Worm (Caenorhabditis elegans) whole organism, late embryonic: ENCODE results near the gene cct-5.

ENCODE experiments used
- F13H6.1 ChIP-seq: sonication (generic microtip); optimal IDR thresholded peaks from 2 replicates; lab custom pipeline; 2016; ENCODE audit warnings: missing genetic modification characterization, missing compliant biosample characterization
- K02D7.2 ChIP-seq: sonication (generic microtip); optimal IDR thresholded peaks from 2 replicates; lab custom pipeline; 2017; ENCODE audit warnings: mild to moderate bottlenecking, missing genetic modification characterization, missing compliant biosample characterization
- K09A11.1 ChIP-seq: sonication (generic microtip); optimal IDR thresholded peaks from 2 replicates; lab custom pipeline; 2017; ENCODE audit warnings: antibody characterized with exemption, mild to moderate bottlenecking, missing genetic modification characterization, missing compliant biosample characterization; ENCODE audit not compliant: insufficient read depth
- T23F11.4 ChIP-seq: fragments of 200-800 bp; sonication (Bioruptor generic); optimal IDR thresholded peaks from 2 replicates; lab custom pipeline; 2018; ENCODE audit warnings: mild to moderate bottlenecking, missing genetic modification characterization, missing compliant biosample characterization
- Y22D7AL.16 ChIP-seq: sonication (generic microtip); optimal IDR thresholded peaks from 2 replicates; lab custom pipeline; 2016; ENCODE audit warnings: missing genetic modification characterization, missing compliant biosample characterization
- ahr-1 ChIP-seq: sonication (generic microtip); optimal IDR thresholded peaks from 2 replicates; lab custom pipeline; 2016; ENCODE audit warnings: missing genetic modification characterization, missing compliant biosample characterization
- ama-1 ChIP-seq: fragments of 150-350 bp; optimal IDR thresholded peaks from 2 replicates; lab custom pipeline; 2014
- ceh-14 ChIP-seq: sonication (generic microtip); optimal IDR thresholded peaks from 2 replicates; lab custom pipeline; 2016; ENCODE audit warnings: missing genotype, missing genetic modification characterization, missing compliant biosample characterization
- ceh-18 ChIP-seq: sonication (generic microtip); optimal IDR thresholded peaks from 2 replicates; lab custom pipeline; 2016; ENCODE audit warnings: missing genetic modification characterization, missing compliant biosample characterization
- ceh-19 ChIP-seq: fragments of 200-800 bp; sonication (Bioruptor generic); optimal IDR thresholded peaks from 2 replicates; lab custom pipeline; 2018; ENCODE audit warnings: mild to moderate bottlenecking, missing genetic modification characterization, missing compliant biosample characterization
- ceh-2 ChIP-seq: sonication (generic microtip); optimal IDR thresholded peaks from 2 replicates; lab custom pipeline; 2016; ENCODE audit warnings: missing genotype, missing genetic modification characterization, missing compliant biosample characterization
- ceh-24 ChIP-seq: sonication (generic microtip); optimal IDR thresholded peaks from 2 replicates; lab custom pipeline; 2016; ENCODE audit warnings: mild to moderate bottlenecking, missing genetic modification characterization, missing compliant biosample characterization
- ceh-30 ChIP-seq: fragments of 150-350 bp; optimal IDR thresholded peaks from 2 replicates; lab custom pipeline; 2014; ENCODE audit warnings: missing biosample characterization, missing genetic modification characterization
- ceh-31 ChIP-seq: sonication (generic microtip); optimal IDR thresholded peaks from 2 replicates; lab custom pipeline; 2016; ENCODE audit warnings: missing genetic modification characterization, missing compliant biosample characterization
- ceh-34 ChIP-seq: sonication (generic microtip); optimal IDR thresholded peaks from 2 replicates; lab custom pipeline; 2016; ENCODE audit warnings: mild to moderate bottlenecking, missing genetic modification characterization, missing compliant biosample characterization
- ceh-48 ChIP-seq: sonication (generic microtip); optimal IDR thresholded peaks from 2 replicates; lab custom pipeline; 2016; ENCODE audit warnings: missing genetic modification characterization, inconsistent platforms, missing compliant biosample characterization
- ceh-9 ChIP-seq: sonication (generic microtip); optimal IDR thresholded peaks from 2 replicates; lab custom pipeline; 2016; ENCODE audit warnings: mild to moderate bottlenecking, missing genetic modification characterization, inconsistent platforms, missing compliant biosample characterization
- che-1 ChIP-seq: sonication (generic microtip); optimal IDR thresholded peaks from 2 replicates; lab custom pipeline; 2016; ENCODE audit warnings: mild to moderate bottlenecking, missing genetic modification characterization, missing compliant biosample characterization
- dve-1 ChIP-seq: sonication (generic microtip); optimal IDR thresholded peaks from 2 replicates; lab custom pipeline; 2017; ENCODE audit warnings: antibody characterized with exemption, mild to moderate bottlenecking, missing genetic modification characterization, missing compliant biosample characterization
- elt-2 ChIP-seq: sonication (generic microtip); optimal IDR thresholded peaks from 2 replicates; lab custom pipeline; 2016; ENCODE audit warnings: missing genetic modification reagents, missing genetic modification characterization, missing compliant biosample characterization
- ets-4 ChIP-seq: sonication (generic microtip); optimal IDR thresholded peaks from 2 replicates; lab custom pipeline; 2016; ENCODE audit warnings: missing genetic modification characterization, missing compliant biosample characterization
- eyg-1 ChIP-seq: sonication (generic microtip); optimal IDR thresholded peaks from 2 replicates; lab custom pipeline; 2016; ENCODE audit warnings: missing genotype, missing genetic modification characterization, missing compliant biosample characterization
- fkh-6 ChIP-seq: sonication (generic microtip); optimal IDR thresholded peaks from 2 replicates; lab custom pipeline; 2016; ENCODE audit warnings: missing genetic modification characterization, missing compliant biosample characterization
- gmeb-2 ChIP-seq: sonication (generic microtip); optimal IDR thresholded peaks from 2 replicates; lab custom pipeline; 2016; ENCODE audit warnings: missing genetic modification characterization, inconsistent platforms, missing compliant biosample characterization
- hlh-13 ChIP-seq: fragments of 200-800 bp; sonication (Bioruptor generic); optimal IDR thresholded peaks from 2 replicates; lab custom pipeline; 2018; ENCODE audit warnings: mild to moderate bottlenecking, missing genetic modification characterization, missing compliant biosample characterization
- hlh-30 ChIP-seq: sonication (generic microtip); optimal IDR thresholded peaks from 2 replicates; lab custom pipeline; 2017; ENCODE audit warnings: antibody characterized with exemption, missing genetic modification characterization, missing compliant biosample characterization; ENCODE audit not compliant: insufficient read depth
- hlh-8 ChIP-seq: sonication (generic microtip); optimal IDR thresholded peaks from 2 replicates; lab custom pipeline; 2016; ENCODE audit warnings: missing genotype, missing genetic modification characterization, missing compliant biosample characterization
- lim-6 ChIP-seq: sonication (generic microtip); optimal IDR thresholded peaks from 2 replicates; lab custom pipeline; 2016; ENCODE audit warnings: missing genetic modification characterization, missing compliant biosample characterization
- lin-11 ChIP-seq: fragments of 200-800 bp; sonication (Bioruptor generic); optimal IDR thresholded peaks from 2 replicates; lab custom pipeline; 2018; ENCODE audit warnings: mild to moderate bottlenecking, missing genetic modification characterization, missing compliant biosample characterization
- mec-3 ChIP-seq: sonication (generic microtip); optimal IDR thresholded peaks from 2 replicates; lab custom pipeline; 2016; ENCODE audit warnings: borderline replicate concordance, missing genetic modification characterization, missing compliant biosample characterization
- nfya-1 ChIP-seq: sonication (generic microtip); optimal IDR thresholded peaks from 2 replicates; lab custom pipeline; 2017; ENCODE audit warnings: missing genetic modification characterization, mild to moderate bottlenecking, missing compliant biosample characterization, antibody characterized with exemption, moderate library complexity
- nhr-232 ChIP-seq: sonication (generic microtip); optimal IDR thresholded peaks from 2 replicates; lab custom pipeline; 2016; ENCODE audit warnings: missing genetic modification characterization, missing compliant biosample characterization
- npax-4 ChIP-seq: sonication (generic microtip); optimal IDR thresholded peaks from 2 replicates; lab custom pipeline; 2016; ENCODE audit warnings: missing genetic modification characterization, missing compliant biosample characterization
- pag-3 ChIP-seq: sonication (generic microtip); optimal IDR thresholded peaks from 2 replicates; lab custom pipeline; 2016; ENCODE audit warnings: missing compliant biosample characterization, missing genetic modification characterization, borderline replicate concordance
- pax-1 ChIP-seq: fragments of 150-350 bp; optimal IDR thresholded peaks from 2 replicates; lab custom pipeline; 2014; ENCODE audit warnings: missing biosample characterization, missing genetic modification characterization
- pha-2 ChIP-seq: sonication (generic microtip); optimal IDR thresholded peaks from 2 replicates; lab custom pipeline; 2017; ENCODE audit warnings: mild to moderate bottlenecking, missing genetic modification characterization, missing compliant biosample characterization
- pha-4 ChIP-seq: fragments of 150-350 bp; optimal IDR thresholded peaks from 2 replicates; lab custom pipeline; 2018; ENCODE audit warnings: missing biosample characterization, missing genetic modification reagents, missing genetic modification characterization
- pqm-1 ChIP-seq: sonication (generic microtip); optimal IDR thresholded peaks from 2 replicates; lab custom pipeline; 2016; ENCODE audit warnings: missing genetic modification characterization, missing compliant biosample characterization
- rnt-1 ChIP-seq: sonication (generic microtip); optimal IDR thresholded peaks from 2 replicates; lab custom pipeline; 2016; ENCODE audit warnings: missing genetic modification characterization, missing compliant biosample characterization
- sdc-2 ChIP-seq: sonication (generic microtip); optimal IDR thresholded peaks from 2 replicates; lab custom pipeline; 2016; ENCODE audit warnings: missing genotype, missing genetic modification characterization, missing compliant biosample characterization
- sox-2 ChIP-seq: fragments of 200-800 bp; sonication (Bioruptor generic); IDR thresholded peaks from 2 replicates; pipeline ENCODE4 v1.3.6; 2022; ENCODE audit warnings: missing genetic modification reagents, missing genetic modification characterization, missing compliant biosample characterization
- tbx-2 ChIP-seq: sonication (generic microtip); optimal IDR thresholded peaks from 2 replicates; lab custom pipeline; 2016; ENCODE audit warnings: missing genetic modification characterization, missing compliant biosample characterization
- tbx-7 ChIP-seq: sonication (generic microtip); optimal IDR thresholded peaks from 2 replicates; lab custom pipeline; 2016; ENCODE audit warnings: missing genotype, missing genetic modification characterization, missing compliant biosample characterization
- ttx-3 ChIP-seq: sonication (generic microtip); optimal IDR thresholded peaks from 2 replicates; lab custom pipeline; 2016; ENCODE audit warnings: missing genetic modification reagents, missing genetic modification characterization, missing compliant biosample characterization
- unc-3 ChIP-seq, 2 experiments: fragments of 200-800 bp in 1 of 2; sonication (Bioruptor generic) in 1 of 2; sonication (generic microtip) in 1 of 2; conservative IDR thresholded peaks in 1 of 2; optimal IDR thresholded peaks in 1 of 2; 2 replicates each; pipeline versions ENCODE4 v1.3.6 to Lab custom; 2016 to 2022; ENCODE audit warnings: missing compliant biosample characterization in 2 of 2, missing genetic modification characterization in 2 of 2, missing genetic modification reagents in 1 of 2
- unc-42 ChIP-seq: sonication (generic microtip); optimal IDR thresholded peaks from 2 replicates; lab custom pipeline; 2016; ENCODE audit warnings: missing genotype, missing genetic modification characterization, missing compliant biosample characterization
- ztf-16 ChIP-seq: sonication (generic microtip); optimal IDR thresholded peaks from 2 replicates; lab custom pipeline; 2017; ENCODE audit warnings: missing genetic modification characterization, missing compliant biosample characterization

cct-5 gene

DNA sequence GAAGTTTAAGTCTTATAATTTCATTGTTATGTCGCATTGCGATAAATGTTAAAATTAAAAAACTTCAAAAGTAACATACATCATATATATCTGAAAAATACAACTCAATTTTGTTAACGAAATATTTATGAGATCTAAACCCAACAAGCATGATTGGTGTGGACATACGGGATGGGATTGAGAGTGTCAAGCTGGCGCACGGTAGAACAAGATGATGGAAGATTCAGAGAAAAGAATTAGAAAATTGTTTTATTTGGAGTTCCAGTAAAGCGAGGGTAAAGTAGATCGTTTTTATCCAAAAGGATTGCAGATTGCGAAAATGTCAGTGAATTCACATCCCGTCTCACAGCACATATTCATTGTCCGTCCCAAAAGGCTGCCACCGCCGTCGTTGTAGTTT is 31.1 kb downstream of the cct-5 start:
- TF ChIP-seq unc-42 (tag; lab: Kevin White, UChicago) = no peak
- TF ChIP-seq sox-2 = no peak
- TF ChIP-seq hlh-30 = no peak
- no peak for TF ChIP-seq ceh-9 (tag; lab: Kevin White, UChicago)
- no peak for TF ChIP-seq ahr-1 (tag; lab: Kevin White, UChicago)
- no peak for TF ChIP-seq hlh-13 (GFP tag; lab: Kevin White, UChicago)
- TF ChIP-seq K09A11.1 (tag; lab: Kevin White, UChicago) = no peak
- TF ChIP-seq ceh-34 (tag; lab: Kevin White, UChicago) = no peak
- no peak for TF ChIP-seq ceh-18 (tag; lab: Kevin White, UChicago)
- no peak for TF ChIP-seq ceh-48 (tag; lab: Kevin White, UChicago)
- no peak for TF ChIP-seq K02D7.2 (tag; lab: Kevin White, UChicago)
- no peak for TF ChIP-seq unc-3 (GFP tag; conservative IDR thresholded peaks at IDR 0.05; lab: Robert Waterston, UW)
- TF ChIP-seq unc-3 (tag; optimal IDR thresholded peaks at IDR 0.05; lab: Kevin White, UChicago) = no peak
- TF ChIP-seq dve-1 (tag; lab: Kevin White, UChicago) = no peak
- TF ChIP-seq nfya-1 (tag; lab: Kevin White, UChicago) = no peak
- TF ChIP-seq pha-4 (tag; lab: Kevin White, UChicago) = no peak
- no peak for TF ChIP-seq lin-11
- TF ChIP-seq hlh-8 (tag; lab: Kevin White, UChicago) = no peak

ce11 chrIII:4476313-4476712 is 31.6 kb downstream of the cct-5 start:
- TF ChIP-seq lin-11 (no peak), sox-2 (no peak), nhr-232 (tag; lab: Kevin White, UChicago) (no peak), pag-3 (tag; lab: Kevin White, UChicago) (no peak), ets-4 (tag; lab: Kevin White, UChicago) (no peak), T23F11.4 (GFP tag; lab: Kevin White, UChicago) (no peak), mec-3 (no peak), npax-4 (tag; lab: Kevin White, UChicago) (no peak), ceh-19 (no peak), F13H6.1 (tag; lab: Kevin White, UChicago) (no peak), elt-2 (tag; lab: Kevin White, UChicago) (no peak), pha-2 (tag; lab: Kevin White, UChicago) (no peak), che-1 (tag; lab: Kevin White, UChicago) (no peak), sdc-2 (tag; lab: Kevin White, UChicago) (no peak), tbx-2 (tag; lab: Kevin White, UChicago) (no peak)

DNA sequence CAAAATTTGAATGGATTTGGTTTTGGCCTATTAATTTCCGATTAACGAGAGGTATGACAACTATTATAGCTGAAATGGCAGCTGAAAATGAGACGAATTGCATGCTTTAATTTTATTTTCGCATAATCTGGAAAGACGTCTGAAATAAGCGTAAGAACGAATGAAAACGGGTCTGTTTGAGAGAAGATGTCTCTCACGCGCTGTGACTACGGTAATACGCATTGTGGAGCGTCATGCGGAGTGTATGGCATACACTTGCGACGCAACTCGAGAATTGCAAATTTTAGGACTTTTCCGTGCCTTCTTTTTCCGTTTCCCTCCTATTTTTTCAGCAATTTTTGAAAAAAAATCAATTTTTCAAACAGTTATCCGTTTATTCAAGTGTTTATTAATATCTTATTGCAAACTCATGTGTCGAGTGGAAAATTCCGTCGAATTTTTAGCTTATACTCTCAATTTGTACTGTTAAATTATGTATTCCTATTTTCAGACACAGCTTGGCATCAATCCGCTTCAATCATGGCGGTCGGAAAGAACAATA is 32.4 kb downstream of the cct-5 start, which contains the start of gene rps-1:
TSS of gene rps-1 (plus strand) at position 491 of the 541 bp plus-strand sequence.
- TF ChIP-seq ama-1 (lab: Kevin White, UChicago) = no peak
- TF ChIP-seq ahr-1 (tag; lab: Kevin White, UChicago) = peak; percentile 7
- TF ChIP-seq ceh-48 (tag; lab: Kevin White, UChicago) = peak; percentile 48
- TF ChIP-seq ets-4 (tag; lab: Kevin White, UChicago) = peak; percentile 80
- peak; percentile 60 for TF ChIP-seq Y22D7AL.16 (tag; lab: Kevin White, UChicago)
- peak; percentile 99 for TF ChIP-seq nfya-1 (tag; lab: Kevin White, UChicago)
- peak; percentile 92 for TF ChIP-seq tbx-2 (tag; lab: Kevin White, UChicago)
- TF ChIP-seq nhr-232 (tag; lab: Kevin White, UChicago) = peak; percentile 30
- TF ChIP-seq ceh-14 (tag; lab: Kevin White, UChicago) = peak; percentile 92
- TF ChIP-seq sox-2 = no peak; the same call in 1 of the 2 replicates
- peak; percentile 93 for TF ChIP-seq hlh-30
- TF ChIP-seq mec-3 = no peak
- peak; percentile 93 for TF ChIP-seq ceh-31 (tag; lab: Kevin White, UChicago)
- no peak for TF ChIP-seq fkh-6
- TF ChIP-seq ttx-3 (tag; lab: Kevin White, UChicago) = peak; percentile 42
- TF ChIP-seq elt-2 (tag; lab: Kevin White, UChicago) = peak; percentile 82
- TF ChIP-seq eyg-1 = peak; percentile 14
- peak; percentile 98 for TF ChIP-seq ceh-18 (tag; lab: Kevin White, UChicago)
- peak; percentile 13 for TF ChIP-seq pqm-1
- peak; percentile 93 for TF ChIP-seq rnt-1 (tag; lab: Kevin White, UChicago)
- TF ChIP-seq ceh-30 (tag; lab: Kevin White, UChicago) = peak; percentile 95
- peak; percentile 62 for TF ChIP-seq ceh-2 (tag; lab: Kevin White, UChicago)
- TF ChIP-seq ceh-24 (tag; lab: Kevin White, UChicago) = no peak
- TF ChIP-seq lim-6 (tag; lab: Kevin White, UChicago) = peak; percentile 43
- peak; percentile 58 for TF ChIP-seq gmeb-2
- TF ChIP-seq tbx-7 (tag; lab: Kevin White, UChicago) = peak; percentile 12
- peak; percentile 79 for TF ChIP-seq pax-1 (tag; lab: Kevin White, UChicago)
- peak; percentile 93 for TF ChIP-seq ztf-16 (tag; lab: Kevin White, UChicago)
